Worm (Caenorhabditis elegans) whole organism, late embryonic: ENCODE measurements around the gene Y45F10B.3.
"Not testable (repeated sequence)": the region's sequence is repeated elsewhere in the genome, so short reads cannot be mapped to it uniquely, and the experiment has no call there.

ENCODE experiments used
- C38D4.7 ChIP-seq: fragments of 200-800 bp; sonication (Bioruptor generic); optimal IDR thresholded peaks from 2 replicates; lab custom pipeline; 2018; ENCODE audit warnings: mild to moderate bottlenecking, missing genetic modification characterization, moderate library complexity, missing compliant biosample characterization
- F13H6.1 ChIP-seq: sonication (generic microtip); optimal IDR thresholded peaks from 2 replicates; lab custom pipeline; 2016; ENCODE audit warnings: missing genetic modification characterization, missing compliant biosample characterization
- K09A11.1 ChIP-seq: sonication (generic microtip); optimal IDR thresholded peaks from 2 replicates; lab custom pipeline; 2017; ENCODE audit warnings: antibody characterized with exemption, mild to moderate bottlenecking, missing genetic modification characterization, missing compliant biosample characterization; ENCODE audit not compliant: insufficient read depth
- ahr-1 ChIP-seq: sonication (generic microtip); optimal IDR thresholded peaks from 2 replicates; lab custom pipeline; 2016; ENCODE audit warnings: missing genetic modification characterization, missing compliant biosample characterization
- ceh-18 ChIP-seq: sonication (generic microtip); optimal IDR thresholded peaks from 2 replicates; lab custom pipeline; 2016; ENCODE audit warnings: missing genetic modification characterization, missing compliant biosample characterization
- ceh-2 ChIP-seq: sonication (generic microtip); optimal IDR thresholded peaks from 2 replicates; lab custom pipeline; 2016; ENCODE audit warnings: missing genotype, missing genetic modification characterization, missing compliant biosample characterization
- ceh-22 ChIP-seq: sonication (generic microtip); optimal IDR thresholded peaks from 2 replicates; lab custom pipeline; 2017; ENCODE audit warnings: missing biosample characterization, missing genetic modification characterization
- ceh-24 ChIP-seq: sonication (generic microtip); optimal IDR thresholded peaks from 2 replicates; lab custom pipeline; 2016; ENCODE audit warnings: mild to moderate bottlenecking, missing genetic modification characterization, missing compliant biosample characterization
- ceh-30 ChIP-seq: fragments of 150-350 bp; optimal IDR thresholded peaks from 2 replicates; lab custom pipeline; 2014; ENCODE audit warnings: missing biosample characterization, missing genetic modification characterization
- ceh-34 ChIP-seq: sonication (generic microtip); optimal IDR thresholded peaks from 2 replicates; lab custom pipeline; 2016; ENCODE audit warnings: mild to moderate bottlenecking, missing genetic modification characterization, missing compliant biosample characterization
- ceh-45 ChIP-seq: fragments of 200-800 bp; sonication (Bioruptor generic); IDR thresholded peaks from 2 replicates; pipeline ENCODE4 v1.3.6; 2022; ENCODE audit warnings: missing genetic modification reagents, missing genetic modification characterization, missing compliant biosample characterization
- ceh-6 ChIP-seq: fragments of 200-800 bp; sonication (Bioruptor generic); optimal IDR thresholded peaks from 2 replicates; lab custom pipeline; 2018; ENCODE audit warnings: mild to moderate bottlenecking, missing genetic modification characterization, missing compliant biosample characterization
- ceh-9 ChIP-seq: sonication (generic microtip); optimal IDR thresholded peaks from 2 replicates; lab custom pipeline; 2016; ENCODE audit warnings: mild to moderate bottlenecking, missing genetic modification characterization, inconsistent platforms, missing compliant biosample characterization
- che-1 ChIP-seq: sonication (generic microtip); optimal IDR thresholded peaks from 2 replicates; lab custom pipeline; 2016; ENCODE audit warnings: mild to moderate bottlenecking, missing genetic modification characterization, missing compliant biosample characterization
- dve-1 ChIP-seq: sonication (generic microtip); optimal IDR thresholded peaks from 2 replicates; lab custom pipeline; 2017; ENCODE audit warnings: antibody characterized with exemption, mild to moderate bottlenecking, missing genetic modification characterization, missing compliant biosample characterization
- ets-4 ChIP-seq: sonication (generic microtip); optimal IDR thresholded peaks from 2 replicates; lab custom pipeline; 2016; ENCODE audit warnings: missing genetic modification characterization, missing compliant biosample characterization
- fkh-10 ChIP-seq: fragments of 150-350 bp; optimal IDR thresholded peaks from 2 replicates; lab custom pipeline; 2014; ENCODE audit warnings: missing biosample characterization, missing genetic modification reagents, missing genetic modification characterization
- fkh-6 ChIP-seq: sonication (generic microtip); optimal IDR thresholded peaks from 2 replicates; lab custom pipeline; 2016; ENCODE audit warnings: missing genetic modification characterization, missing compliant biosample characterization
- gmeb-2 ChIP-seq: sonication (generic microtip); optimal IDR thresholded peaks from 2 replicates; lab custom pipeline; 2016; ENCODE audit warnings: missing genetic modification characterization, inconsistent platforms, missing compliant biosample characterization
- hlh-13 ChIP-seq: fragments of 200-800 bp; sonication (Bioruptor generic); optimal IDR thresholded peaks from 2 replicates; lab custom pipeline; 2018; ENCODE audit warnings: mild to moderate bottlenecking, missing genetic modification characterization, missing compliant biosample characterization
- hlh-15 ChIP-seq: sonication (generic microtip); optimal IDR thresholded peaks from 2 replicates; lab custom pipeline; 2016; ENCODE audit warnings: missing genetic modification characterization, missing compliant biosample characterization
- hlh-8 ChIP-seq: sonication (generic microtip); optimal IDR thresholded peaks from 2 replicates; lab custom pipeline; 2016; ENCODE audit warnings: missing genotype, missing genetic modification characterization, missing compliant biosample characterization
- lim-6 ChIP-seq: sonication (generic microtip); optimal IDR thresholded peaks from 2 replicates; lab custom pipeline; 2016; ENCODE audit warnings: missing genetic modification characterization, missing compliant biosample characterization
- madf-2 ChIP-seq: sonication (generic microtip); optimal IDR thresholded peaks from 2 replicates; lab custom pipeline; 2017; ENCODE audit warnings: missing genetic modification characterization, missing compliant biosample characterization
- mec-3 ChIP-seq: sonication (generic microtip); optimal IDR thresholded peaks from 2 replicates; lab custom pipeline; 2016; ENCODE audit warnings: borderline replicate concordance, missing genetic modification characterization, missing compliant biosample characterization
- nhr-11 ChIP-seq: fragments of 150-350 bp; optimal IDR thresholded peaks from 2 replicates; lab custom pipeline; 2014; ENCODE audit warnings: missing biosample characterization, missing genetic modification characterization
- nhr-232 ChIP-seq: sonication (generic microtip); optimal IDR thresholded peaks from 2 replicates; lab custom pipeline; 2016; ENCODE audit warnings: missing genetic modification characterization, missing compliant biosample characterization
- npax-4 ChIP-seq: sonication (generic microtip); optimal IDR thresholded peaks from 2 replicates; lab custom pipeline; 2016; ENCODE audit warnings: missing genetic modification characterization, missing compliant biosample characterization
- pat-9 ChIP-seq: fragments of 200-800 bp; sonication (Bioruptor generic); optimal IDR thresholded peaks from 2 replicates; lab custom pipeline; 2018; ENCODE audit warnings: mild to moderate bottlenecking, missing genetic modification characterization, moderate library complexity, missing compliant biosample characterization
- pha-2 ChIP-seq: sonication (generic microtip); optimal IDR thresholded peaks from 2 replicates; lab custom pipeline; 2017; ENCODE audit warnings: mild to moderate bottlenecking, missing genetic modification characterization, missing compliant biosample characterization
- pha-4 ChIP-seq: fragments of 150-350 bp; optimal IDR thresholded peaks from 2 replicates; lab custom pipeline; 2018; ENCODE audit warnings: missing biosample characterization, missing genetic modification reagents, missing genetic modification characterization
- pros-1 ChIP-seq: fragments of 150-350 bp; optimal IDR thresholded peaks from 2 replicates; lab custom pipeline; 2014; ENCODE audit warnings: missing biosample characterization, missing genetic modification reagents, missing genetic modification characterization
- ref-2 ChIP-seq: sonication (generic microtip); optimal IDR thresholded peaks from 2 replicates; lab custom pipeline; 2016; ENCODE audit warnings: missing genetic modification characterization, missing compliant biosample characterization
- sox-4 ChIP-seq: sonication (generic microtip); optimal IDR thresholded peaks from 2 replicates; lab custom pipeline; 2017; ENCODE audit warnings: mild to moderate bottlenecking, missing genetic modification characterization, inconsistent platforms, missing compliant biosample characterization
- tbx-2 ChIP-seq: sonication (generic microtip); optimal IDR thresholded peaks from 2 replicates; lab custom pipeline; 2016; ENCODE audit warnings: missing genetic modification characterization, missing compliant biosample characterization
- tbx-7 ChIP-seq: sonication (generic microtip); optimal IDR thresholded peaks from 2 replicates; lab custom pipeline; 2016; ENCODE audit warnings: missing genotype, missing genetic modification characterization, missing compliant biosample characterization
- unc-3 ChIP-seq, 2 experiments: fragments of 200-800 bp in 1 of 2; sonication (Bioruptor generic) in 1 of 2; sonication (generic microtip) in 1 of 2; conservative IDR thresholded peaks in 1 of 2; optimal IDR thresholded peaks in 1 of 2; 2 replicates each; pipeline versions ENCODE4 v1.3.6 to Lab custom; 2016 to 2022; ENCODE audit warnings: missing compliant biosample characterization in 2 of 2, missing genetic modification characterization in 2 of 2, missing genetic modification reagents in 1 of 2
- unc-42 ChIP-seq: sonication (generic microtip); optimal IDR thresholded peaks from 2 replicates; lab custom pipeline; 2016; ENCODE audit warnings: missing genotype, missing genetic modification characterization, missing compliant biosample characterization
- unc-86 ChIP-seq: sonication (generic microtip); optimal IDR thresholded peaks from 2 replicates; lab custom pipeline; 2016; ENCODE audit warnings: missing genetic modification characterization, missing compliant biosample characterization
- zip-5 ChIP-seq: sonication (generic microtip); optimal IDR thresholded peaks from 2 replicates; lab custom pipeline; 2016; ENCODE audit warnings: missing genetic modification characterization, missing compliant biosample characterization

The Y45F10B.3 gene

ce11 chrIV:13584646-13585045, 8.8 kb upstream of the Y45F10B.3 start, which contains the start of gene sru-11:
sru-11 (plus strand) TSS chrIV:13584946.
- no peak for TF ChIP-seq che-1
- no peak for TF ChIP-seq fkh-6 (tag; lab: Kevin White, UChicago)
- TF ChIP-seq ahr-1 (tag; lab: Kevin White, UChicago), result no peak
- no peak for TF ChIP-seq C38D4.7 (GFP tag; lab: Kevin White, UChicago)
- TF ChIP-seq pha-2 (tag; lab: Kevin White, UChicago), result no peak
- TF ChIP-seq ceh-34, result no peak
- no peak for TF ChIP-seq npax-4 (tag; lab: Kevin White, UChicago)
- TF ChIP-seq ceh-2, result no peak
- no peak for TF ChIP-seq ref-2
- TF ChIP-seq ceh-30 (tag; lab: Kevin White, UChicago), result no peak
- no peak for TF ChIP-seq unc-3 (GFP tag; conservative IDR thresholded peaks at IDR 0.05; lab: Robert Waterston, UW)
- no peak for TF ChIP-seq unc-3 (tag; optimal IDR thresholded peaks at IDR 0.05; lab: Kevin White, UChicago)
- no peak for TF ChIP-seq ceh-18 (tag; lab: Kevin White, UChicago)

ce11 chrIV:13587175-13587574, 6.3 kb upstream of the Y45F10B.3 start, which contains the start of gene Y45F10B.12:
Y45F10B.12 (plus strand) TSS chrIV:13587475.
- TF ChIP-seq ceh-34 (no peak), unc-42 (no peak), F13H6.1 (tag; lab: Kevin White, UChicago) (no peak), ceh-24 (tag; lab: Kevin White, UChicago) (no peak), hlh-8 (tag; lab: Kevin White, UChicago) (no peak), ref-2 (no peak), hlh-13 (no peak)

ce11 chrIV:13588544-13589043, 4.9 kb upstream of the Y45F10B.3 start, which contains the start of gene sru-9:
sru-9 (plus strand) TSS chrIV:13588993.
- TF ChIP-seq F13H6.1 (tag; lab: Kevin White, UChicago); gmeb-2 (tag; lab: Kevin White, UChicago); ceh-34: not testable (repeated sequence)
- TF ChIP-seq, all 69 proteins: peak for 0; not testable (repeated sequence) for 69

- no peak for TF ChIP-seq tbx-7
- TF ChIP-seq gmeb-2 (tag; lab: Kevin White, UChicago), result no peak
- no peak for TF ChIP-seq zip-5 (tag; lab: Kevin White, UChicago)
- TF ChIP-seq ets-4, result no peak
- no peak for TF ChIP-seq ceh-22 (tag; lab: Kevin White, UChicago)
- TF ChIP-seq nhr-11 (tag; lab: Kevin White, UChicago), result no peak
- no peak for TF ChIP-seq C38D4.7 (GFP tag; lab: Kevin White, UChicago)
- no peak for TF ChIP-seq sox-4 (tag; lab: Kevin White, UChicago)
- TF ChIP-seq hlh-8 (tag; lab: Kevin White, UChicago), result no peak
- TF ChIP-seq hlh-13, result no peak
- no peak for TF ChIP-seq K09A11.1 (tag; lab: Kevin White, UChicago)
- no peak for TF ChIP-seq ceh-45
Measured at ce11 chrIV:13591645-13592044, 1.8 kb upstream of the Y45F10B.3 start, which contains the start of gene tsp-5. tsp-5 (minus strand) TSS chrIV:13591745.

ce11 chrIV:13597813-13598212, 4.4 kb downstream of the Y45F10B.3 start, which contains the start of gene Y45F10B.9:
Y45F10B.9 (minus strand) TSS chrIV:13597913.
- TF ChIP-seq pha-4, madf-2, hlh-8 (tag; lab: Kevin White, UChicago): not testable (repeated sequence)

- no peak for TF ChIP-seq lim-6 (tag; lab: Kevin White, UChicago)
- TF ChIP-seq dve-1, result no peak
- no peak for TF ChIP-seq pat-9 (tag; lab: Kevin White, UChicago)
- TF ChIP-seq F13H6.1 (tag; lab: Kevin White, UChicago), result no peak
- no peak for TF ChIP-seq pha-4 (tag; lab: Kevin White, UChicago)
- TF ChIP-seq che-1, result no peak
- no peak for TF ChIP-seq tbx-2 (tag; lab: Kevin White, UChicago)
- no peak for TF ChIP-seq pros-1
- TF ChIP-seq nhr-232 (tag; lab: Kevin White, UChicago), result no peak
- TF ChIP-seq fkh-10 (GFP tag; lab: Kevin White, UChicago), result no peak
- TF ChIP-seq ceh-6 (GFP tag; lab: Kevin White, UChicago), result no peak
- TF ChIP-seq mec-3 (tag; lab: Kevin White, UChicago), result no peak
- TF ChIP-seq ceh-9, result no peak
- TF ChIP-seq ceh-18 (tag; lab: Kevin White, UChicago), result no peak
- no peak for TF ChIP-seq K09A11.1 (tag; lab: Kevin White, UChicago)
- no peak for TF ChIP-seq tbx-7
- no peak for TF ChIP-seq unc-86
- no peak for TF ChIP-seq ahr-1 (tag; lab: Kevin White, UChicago)
- no peak for TF ChIP-seq hlh-15 (tag; lab: Kevin White, UChicago)
Measured at ce11 chrIV:13600643-13601042, 7.2 kb downstream of the Y45F10B.3 start.
